Fruit fly (Drosophila melanogaster): ENCODE data around the gene CG33158.

dm6 chr3L:16489283-16489682, 69.9 kb downstream of the CG33158 start:
- TF ChIP-seq insv (optimal IDR thresholded peaks at IDR 0.05) (no peak), Sin3A (optimal IDR thresholded peaks at IDR 0.05) (no peak), ttk (optimal IDR thresholded peaks at IDR 0.05) (no peak)

Data from Kc167 (cell line).